Worm (Caenorhabditis elegans) whole organism, young adult: ENCODE measurements around the gene ccdc-47.
A peak's percentile ranks its signal among the peaks of the same experiment; 100 is the strongest.

Experiments used
- F22D6.2 ChIP-seq: sonication (generic microtip); optimal IDR thresholded peaks from 2 replicates; lab custom pipeline; 2016; ENCODE audit warnings: mild to moderate bottlenecking, missing genetic modification characterization, missing compliant biosample characterization
- F33H1.4 ChIP-seq: fragments of 200-800 bp; sonication (Bioruptor generic); IDR thresholded peaks from 2 replicates; pipeline ENCODE4 v1.3.6; 2022; ENCODE audit warnings: missing genetic modification reagents, missing genetic modification characterization, missing compliant biosample characterization
- Y95B8A.8 ChIP-seq: fragments of 200-800 bp; sonication (Bioruptor generic); IDR thresholded peaks from 2 replicates; pipeline ENCODE4 v1.3.6; 2022; ENCODE audit warnings: missing genetic modification reagents, missing genetic modification characterization, missing compliant biosample characterization
- ama-1 ChIP-seq, 3 experiments: fragments of 150-350 bp in 1 of 3; sonication (generic microtip) in 2 of 3; optimal IDR thresholded peaks; 2 replicates each; lab custom pipeline; 2014 to 2018; ENCODE audit warnings: missing biosample characterization in 2 of 3, missing genetic modification characterization in 2 of 3, missing genetic modification reagents in 2 of 3
- athp-1 ChIP-seq: sonication (generic microtip); optimal IDR thresholded peaks from 2 replicates; lab custom pipeline; 2017; ENCODE audit warnings: mild to moderate bottlenecking, missing genetic modification characterization, missing compliant biosample characterization
- attf-5 ChIP-seq: fragments of 200-800 bp; sonication (Bioruptor generic); optimal IDR thresholded peaks from 2 replicates; lab custom pipeline; 2018; ENCODE audit warnings: mild to moderate bottlenecking, missing genetic modification characterization, missing compliant biosample characterization
- bed-1 ChIP-seq: fragments of 200-800 bp; sonication (Bioruptor generic); IDR thresholded peaks from 2 replicates; pipeline ENCODE4 v1.3.6; 2022; ENCODE audit warnings: missing genetic modification reagents, missing genetic modification characterization, missing compliant biosample characterization
- bed-2 ChIP-seq: fragments of 200-800 bp; sonication (Bioruptor generic); IDR thresholded peaks from 2 replicates; pipeline ENCODE4 v1.3.6; 2022; ENCODE audit warnings: missing genetic modification reagents, missing genetic modification characterization, missing compliant biosample characterization
- cebp-1 ChIP-seq, 2 experiments: fragments of 200-800 bp in 1 of 2; sonication (Bioruptor generic) in 1 of 2; sonication (generic microtip) in 1 of 2; IDR thresholded peaks in 1 of 2; optimal IDR thresholded peaks in 1 of 2; 2 replicates each; pipeline versions ENCODE4 v1.3.6 to Lab custom; 2017 to 2022; ENCODE audit warnings: missing compliant biosample characterization in 2 of 2, missing genetic modification characterization in 2 of 2, mild to moderate bottlenecking in 1 of 2, missing genetic modification reagents in 1 of 2, moderate library complexity in 1 of 2
- cebp-2 ChIP-seq: fragments of 200-800 bp; sonication (Bioruptor generic); IDR thresholded peaks from 2 replicates; pipeline ENCODE4 v1.3.6; 2022; ENCODE audit warnings: missing genetic modification characterization, missing compliant biosample characterization
- ceh-27 ChIP-seq: fragments of 200-800 bp; sonication (Bioruptor generic); optimal IDR thresholded peaks from 2 replicates; lab custom pipeline; 2018; ENCODE audit warnings: mild to moderate bottlenecking, missing genetic modification characterization, moderate library complexity, missing compliant biosample characterization
- ceh-40 ChIP-seq: fragments of 200-800 bp; sonication (Bioruptor generic); IDR thresholded peaks from 2 replicates; pipeline ENCODE4 v1.3.6; 2022; ENCODE audit warnings: missing genetic modification characterization, missing compliant biosample characterization
- ceh-79 ChIP-seq: sonication (generic microtip); optimal IDR thresholded peaks from 2 replicates; lab custom pipeline; 2017; ENCODE audit warnings: mild to moderate bottlenecking, missing genetic modification characterization, missing compliant biosample characterization
- dox-1 ChIP-seq: fragments of 200-800 bp; sonication (Bioruptor generic); IDR thresholded peaks from 2 replicates; pipeline ENCODE4 v1.3.6; 2022; ENCODE audit warnings: missing genetic modification reagents, missing genetic modification characterization, missing compliant biosample characterization
- egrh-3 ChIP-seq: fragments of 200-800 bp; sonication (Bioruptor generic); IDR thresholded peaks from 2 replicates; pipeline ENCODE4 v1.3.6; 2022; ENCODE audit warnings: missing genetic modification reagents, missing genetic modification characterization, missing compliant biosample characterization
- hlh-26 ChIP-seq: fragments of 200-800 bp; sonication (Bioruptor generic); conservative IDR thresholded peaks from 2 replicates; pipeline ENCODE4 v1.3.6; 2022; ENCODE audit warnings: missing genetic modification reagents, missing genetic modification characterization, missing compliant biosample characterization
- hmg-1.2 ChIP-seq: fragments of 200-800 bp; sonication (Bioruptor generic); IDR thresholded peaks from 2 replicates; pipeline ENCODE4 v1.3.6; 2022; ENCODE audit warnings: missing genetic modification reagents, missing genetic modification characterization, missing compliant biosample characterization
- hsf-1 ChIP-seq: fragments of 200-800 bp; sonication (Bioruptor generic); IDR thresholded peaks from 2 replicates; pipeline ENCODE4 v1.3.6; 2022; ENCODE audit warnings: missing genetic modification reagents, missing genetic modification characterization, missing compliant biosample characterization
- lin-40 ChIP-seq: sonication (generic microtip); optimal IDR thresholded peaks from 2 replicates; lab custom pipeline; 2016; ENCODE audit warnings: missing genetic modification characterization, mild to moderate bottlenecking, missing compliant biosample characterization, missing genotype, missing genetic modification reagents
- lsy-27 ChIP-seq: sonication (generic microtip); optimal IDR thresholded peaks from 2 replicates; lab custom pipeline; 2017; ENCODE audit warnings: missing genetic modification characterization, mild to moderate bottlenecking, missing compliant biosample characterization, antibody characterized with exemption, missing genotype, borderline replicate concordance; ENCODE audit not compliant: insufficient read depth
- madf-3 ChIP-seq: fragments of 200-800 bp; sonication (Bioruptor generic); IDR thresholded peaks from 2 replicates; pipeline ENCODE4 v1.3.6; 2022; ENCODE audit warnings: missing genetic modification reagents, missing genetic modification characterization, missing compliant biosample characterization
- mcd-1 ChIP-seq: fragments of 200-800 bp; sonication (Bioruptor generic); IDR thresholded peaks from 2 replicates; pipeline ENCODE4 v1.3.6; 2022; ENCODE audit warnings: missing genetic modification reagents, missing genetic modification characterization, missing compliant biosample characterization
- mel-28 ChIP-seq: sonication (generic microtip); optimal IDR thresholded peaks from 2 replicates; lab custom pipeline; 2016; ENCODE audit warnings: borderline replicate concordance, mild to moderate bottlenecking, missing genetic modification characterization, missing compliant biosample characterization
- nhr-80 ChIP-seq: sonication (generic microtip); optimal IDR thresholded peaks from 2 replicates; lab custom pipeline; 2016; ENCODE audit warnings: missing genetic modification characterization, missing compliant biosample characterization
- pbrm-1 ChIP-seq: fragments of 200-800 bp; sonication (Bioruptor generic); IDR thresholded peaks from 2 replicates; pipeline ENCODE4 v1.3.6; 2022; ENCODE audit warnings: missing genetic modification reagents, missing genetic modification characterization, missing compliant biosample characterization
- snpc-4 ChIP-seq, 5 experiments: fragments of 150-350 bp in 1 of 5; sonication (generic microtip) in 4 of 5; optimal IDR thresholded peaks; 2 replicates each; lab custom pipeline; 2014 to 2018; ENCODE audit warnings: missing genetic modification characterization in 5 of 5, missing biosample characterization in 3 of 5, antibody characterized with exemption in 2 of 5, mild to moderate bottlenecking in 2 of 5, missing compliant biosample characterization in 2 of 5, missing genotype in 2 of 5, moderate library complexity in 2 of 5, missing genetic modification reagents in 1 of 5
- unc-130 ChIP-seq: sonication (generic microtip); optimal IDR thresholded peaks from 2 replicates; lab custom pipeline; 2016; ENCODE audit warnings: missing genetic modification reagents, missing genetic modification characterization, missing compliant biosample characterization
- zfh-2 ChIP-seq: fragments of 200-800 bp; sonication (Bioruptor generic); conservative IDR thresholded peaks from 2 replicates; pipeline ENCODE4 v1.3.6; 2022; ENCODE audit warnings: missing genetic modification reagents, missing genetic modification characterization, missing compliant biosample characterization
- zim-3 ChIP-seq: sonication (generic microtip); optimal IDR thresholded peaks from 2 replicates; lab custom pipeline; 2017; ENCODE audit warnings: mild to moderate bottlenecking, missing genetic modification characterization, moderate library complexity, missing compliant biosample characterization
- ztf-25 ChIP-seq: fragments of 200-800 bp; sonication (Bioruptor generic); IDR thresholded peaks from 2 replicates; pipeline ENCODE4 v1.3.6; 2022; ENCODE audit warnings: missing genetic modification reagents, missing genetic modification characterization, missing compliant biosample characterization

The ccdc-47 gene

DNA sequence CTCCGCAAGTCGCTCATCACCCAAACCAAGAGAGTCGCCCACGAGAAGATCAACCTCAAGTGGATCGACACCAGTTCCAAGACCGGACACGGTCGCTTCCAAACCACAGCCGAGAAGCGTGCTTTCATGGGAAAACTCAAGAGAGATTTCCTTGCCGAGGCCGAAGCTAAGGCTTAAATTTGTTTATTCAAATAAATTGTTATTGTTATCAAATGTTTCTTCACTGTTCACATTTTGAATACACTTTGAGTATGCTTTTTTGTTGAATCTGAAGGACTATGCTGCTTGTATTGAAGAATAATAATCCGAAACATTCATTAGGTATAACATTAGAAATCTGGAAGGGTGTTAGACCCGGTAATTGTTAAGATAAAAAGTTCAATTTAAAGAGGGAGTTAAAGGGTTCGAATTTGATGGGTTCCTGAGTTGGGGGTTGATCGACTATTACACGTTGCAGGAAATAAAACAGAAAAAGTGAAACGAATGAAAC is 47.4 kb upstream of the ccdc-47 start (continued):
- peak; percentile 80; the same call in 1 of the 2 replicates for TF ChIP-seq pbrm-1

DNA sequence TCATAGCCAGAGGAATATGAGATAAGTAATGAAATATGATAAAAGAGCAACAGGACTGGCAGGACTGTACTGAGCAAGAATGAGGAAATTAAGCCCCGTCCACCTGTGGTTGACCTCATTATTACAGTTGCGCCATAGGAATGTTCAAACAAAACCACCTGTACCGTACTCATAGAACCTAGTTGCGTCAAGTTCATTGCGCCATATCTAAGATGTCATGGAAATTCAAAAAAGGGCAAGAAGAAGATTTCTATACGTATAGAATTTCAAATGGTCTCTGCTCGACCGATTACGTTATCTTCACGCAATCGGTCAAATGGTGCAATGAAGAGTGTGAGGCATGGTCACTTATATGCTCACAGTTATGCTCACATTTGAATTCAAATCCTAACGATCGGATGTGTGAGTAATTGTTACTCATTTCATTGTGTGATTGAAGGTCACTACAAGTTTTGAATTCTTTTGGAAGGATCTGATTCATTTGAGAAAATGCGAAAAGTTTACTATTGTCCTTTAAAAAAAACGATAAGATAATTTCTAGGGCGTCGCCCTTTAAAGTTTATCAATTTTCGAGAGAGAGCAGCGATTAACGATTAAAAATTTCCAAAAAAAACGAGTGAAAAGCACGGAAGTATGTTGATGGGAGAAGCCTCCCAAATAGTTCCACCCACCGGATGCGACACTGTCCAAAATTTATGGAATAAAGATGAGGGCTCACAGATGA is 44.8 kb upstream of the ccdc-47 start:
- TF ChIP-seq ceh-79 (tag; lab: Kevin White, UChicago) (no peak), cebp-2 (0 out of 2 replicates have a peak, but pooled peaks have one; percentile 63), lin-40 (tag; lab: Kevin White, UChicago) (no peak), nhr-80 (tag; lab: Kevin White, UChicago) (peak; percentile 53), zim-3 (tag; lab: Kevin White, UChicago) (peak; percentile 29), dox-1 (GFP tag; lab: Robert Waterston, UW) (peak; percentile 16; the same call in 1 of the 2 replicates), Y95B8A.8 (GFP tag; lab: Robert Waterston, UW) (0 out of 2 replicates have a peak, but pooled peaks have one; percentile 30), athp-1 (tag; lab: Kevin White, UChicago) (no peak)

DNA sequence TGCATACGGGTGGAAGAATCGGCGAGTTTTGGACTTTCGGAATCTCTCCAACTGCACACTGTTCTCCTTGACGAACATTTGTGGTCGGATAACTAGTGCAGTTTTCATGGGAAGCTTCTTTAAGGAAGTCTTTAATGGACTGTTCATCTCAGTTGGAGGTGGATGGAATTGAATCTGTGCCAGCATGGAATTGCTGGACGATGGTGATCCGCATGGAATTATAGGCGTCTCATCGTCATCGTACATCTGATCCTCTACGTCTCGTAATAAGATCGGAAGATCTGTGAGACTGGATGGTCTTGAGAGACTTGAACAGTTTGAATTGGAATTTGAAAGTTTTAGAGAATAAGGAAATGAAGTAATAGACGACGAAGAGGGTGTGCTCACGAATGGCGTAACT is 43.8 kb upstream of the ccdc-47 start:
- no peak for TF ChIP-seq unc-130 (GFP tag; lab: Kevin White, UChicago)
- no peak for TF ChIP-seq mcd-1 (GFP tag; lab: Robert Waterston, UW)
- TF ChIP-seq bed-2 (GFP tag; lab: Robert Waterston, UW) = no peak
- peak; percentile 5 for TF ChIP-seq ama-1 (optimal IDR thresholded peaks at IDR 0.05; lab: Kevin White, UChicago)
- TF ChIP-seq ama-1 (GFP tag; optimal IDR thresholded peaks at IDR 0.05; lab: Kevin White, UChicago) = no peak
- TF ChIP-seq egrh-3 (GFP tag; lab: Robert Waterston, UW) = no peak
- no peak for TF ChIP-seq bed-1
- no peak for TF ChIP-seq pbrm-1
- no peak for TF ChIP-seq hlh-26 (GFP tag; lab: Robert Waterston, UW)

DNA sequence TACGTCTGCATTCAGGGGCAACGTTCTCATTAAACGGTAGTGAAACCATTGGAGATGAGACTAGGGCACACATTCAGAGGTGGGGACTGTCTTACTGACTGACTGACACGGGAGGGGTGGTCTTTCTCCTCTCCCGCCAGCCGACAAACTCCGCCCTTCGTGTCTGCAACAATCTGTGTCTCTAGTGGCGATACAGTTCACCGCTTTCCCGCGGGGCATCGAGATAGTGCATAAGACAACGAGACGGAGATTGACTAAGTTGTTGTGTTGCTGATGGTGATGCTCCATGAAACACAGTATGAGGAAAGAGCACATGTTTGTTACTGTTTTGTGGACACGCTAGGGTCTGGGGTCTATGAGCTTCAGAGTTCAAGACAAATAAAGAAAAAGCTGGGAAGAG is 43.3 kb upstream of the ccdc-47 start:
- no peak for TF ChIP-seq lsy-27 (tag; lab: Kevin White, UChicago)
- TF ChIP-seq ceh-27 (GFP tag; lab: Kevin White, UChicago) = peak; percentile 32
- 0 out of 2 replicates have a peak, but pooled peaks have one; percentile 5 for TF ChIP-seq madf-3
- 0 out of 2 replicates have a peak, but pooled peaks have one; percentile 39 for TF ChIP-seq Y95B8A.8 (GFP tag; lab: Robert Waterston, UW)
- peak; percentile 31 for TF ChIP-seq attf-5
- TF ChIP-seq hmg-1.2 (GFP tag; lab: Robert Waterston, UW) = peak; percentile 46; the same call in 1 of the 2 replicates
- TF ChIP-seq F33H1.4 (GFP tag; lab: Robert Waterston, UW) = no peak
- no peak for TF ChIP-seq F22D6.2
- TF ChIP-seq snpc-4 (GFP tag; optimal IDR thresholded peaks at IDR 0.05; lab: Kevin White, UChicago) = no peak
- peak in 2 of 4 experiments; percentile 10 to 15 for TF ChIP-seq snpc-4 (tag; optimal IDR thresholded peaks at IDR 0.05; lab: Kevin White, UChicago)
- no peak for TF ChIP-seq cebp-1 (GFP tag; IDR thresholded peaks at IDR 0.05; lab: Robert Waterston, UW)
- TF ChIP-seq cebp-1 (tag; optimal IDR thresholded peaks at IDR 0.05; lab: Kevin White, UChicago) = peak; percentile 58
- TF ChIP-seq mel-28 = no peak
- TF ChIP-seq egrh-3 (GFP tag; lab: Robert Waterston, UW) = 0 out of 2 replicates have a peak, but pooled peaks have one; percentile 5
- peak; percentile 74 for TF ChIP-seq nhr-80 (tag; lab: Kevin White, UChicago)
- TF ChIP-seq zfh-2 = peak; percentile 90

DNA sequence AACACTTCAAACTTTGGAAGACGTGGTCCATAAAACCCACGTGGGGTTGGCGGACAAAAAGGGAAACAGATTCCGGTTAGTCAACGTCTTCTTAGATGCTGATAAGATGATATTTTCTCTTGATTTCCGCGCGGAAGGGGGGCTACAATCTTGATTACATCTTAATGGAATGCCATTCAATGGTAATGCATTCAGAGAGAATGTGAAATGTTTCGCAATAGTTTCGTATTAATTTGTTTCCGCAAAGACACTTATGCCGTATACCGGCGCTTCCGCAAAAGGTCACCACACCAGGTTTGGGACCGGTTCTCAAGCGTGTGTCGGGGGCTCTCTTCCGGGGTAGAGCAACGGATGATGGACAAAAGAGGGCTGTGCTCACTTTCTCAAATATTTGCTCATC is 42.3 kb upstream of the ccdc-47 start:
- TF ChIP-seq cebp-1 (GFP tag; IDR thresholded peaks at IDR 0.05; lab: Robert Waterston, UW) (peak; percentile 16; the same call in 1 of the 2 replicates), cebp-1 (tag; optimal IDR thresholded peaks at IDR 0.05; lab: Kevin White, UChicago) (peak; percentile 78), hsf-1 (GFP tag; lab: Robert Waterston, UW) (0 out of 2 replicates have a peak, but pooled peaks have one; percentile 14), ztf-25 (GFP tag; lab: Robert Waterston, UW) (0 out of 2 replicates have a peak, but pooled peaks have one; percentile 49), ceh-40 (no peak)
